Worm (Caenorhabditis elegans) whole organism, L4/young adult: Measurements from ENCODE around the gene mrps-18C.

Experiments used
- W03F9.2 ChIP-seq: fragments of 150-350 bp; optimal IDR thresholded peaks from 2 replicates; lab custom pipeline; 2014; ENCODE audit warnings: missing biosample characterization, missing genetic modification characterization
- dao-5 ChIP-seq: sonication (generic microtip); optimal IDR thresholded peaks from 2 replicates; lab custom pipeline; 2016; ENCODE audit warnings: missing genotype, missing genetic modification characterization, moderate library complexity, missing compliant biosample characterization
- him-1 ChIP-seq: sonication (generic microtip); optimal IDR thresholded peaks from 2 replicates; lab custom pipeline; 2016; ENCODE audit warnings: missing genotype, missing genetic modification reagents, missing genetic modification characterization, missing compliant biosample characterization

ce11 chrIII:4939267-4939666, 3.9 kb downstream of the mrps-18C start, which contains the start of gene rpb-2:
- TF ChIP-seq dao-5 (tag; lab: Kevin White, UChicago) (no peak), W03F9.2 (tag; lab: Kevin White, UChicago) (no peak), him-1 (tag; lab: Kevin White, UChicago) (no peak)
